Fruit fly (Drosophila melanogaster): ENCODE results near the gene CG42502.

dm6 chr2L:18826496-18827008 is 15.5 kb upstream of the CG42502 start, which contains the start of gene Ugt36E1:
- TF ChIP-seq CG33017 (tag; optimal IDR thresholded peaks at IDR 0.05) (no peak), kay (GFP tag; ENCODE audit: borderline replicate concordance) (peak; percentile 19), CG1620 (GFP tag; optimal IDR thresholded peaks at IDR 0.05) (no peak), Mnt (GFP tag; optimal IDR thresholded peaks at IDR 0.05) (no peak), CG7101 (tag; optimal IDR thresholded peaks at IDR 0.05) (no peak), pad (GFP tag; optimal IDR thresholded peaks at IDR 0.05) (no peak), toe (GFP tag; optimal IDR thresholded peaks at IDR 0.05) (no peak), CG5204 (GFP tag; optimal IDR thresholded peaks at IDR 0.05) (no peak), cic (GFP tag; optimal IDR thresholded peaks at IDR 0.05) (no peak), tj (GFP tag; optimal IDR thresholded peaks at IDR 0.05) (peak; percentile 61), Crg-1 (GFP tag; optimal IDR thresholded peaks at IDR 0.05) (no peak), CG7045 (GFP tag; optimal IDR thresholded peaks at IDR 0.05) (no peak), Clk (GFP tag; optimal IDR thresholded peaks at IDR 0.05) (no peak), CG12768 (GFP tag; optimal IDR thresholded peaks at IDR 0.05) (no peak)
